Fruit fly (Drosophila melanogaster) whole organism, embryonic: ENCODE data around the gene CG43094.
A peak's percentile ranks its signal among the peaks of the same experiment; 100 is the strongest.

Experiments
- Abd-B ChIP-seq: fragments of 200-800 bp; sonication (Bioruptor generic); optimal IDR thresholded peaks from 2 replicates; lab custom pipeline; 2018; ENCODE audit warnings: missing biosample characterization, mild to moderate bottlenecking, missing genetic modification characterization, moderate library complexity
- Atf6 ChIP-seq: fragments of 200-800 bp; sonication (Bioruptor generic); IDR thresholded peaks from 2 replicates; pipeline ENCODE4 v1.3.6; 2022; ENCODE audit warnings: missing biosample characterization, missing genetic modification characterization
- CG10147 ChIP-seq: fragments of 200-800 bp; sonication (Bioruptor generic); optimal IDR thresholded peaks from 2 replicates; lab custom pipeline; 2019; ENCODE audit warnings: missing biosample characterization, mild to moderate bottlenecking, missing genetic modification characterization, moderate library complexity
- CG10321 ChIP-seq: fragments of 200-800 bp; sonication (Bioruptor generic); IDR thresholded peaks from 2 replicates; pipeline ENCODE4 v1.3.6; 2022; ENCODE audit warnings: missing biosample characterization, missing genetic modification characterization
- CG11247 ChIP-seq: fragments of 200-800 bp; sonication (Bioruptor generic); IDR thresholded peaks from 2 replicates; pipeline ENCODE4 v1.3.6; 2022; ENCODE audit warnings: missing biosample characterization, missing genetic modification characterization
- CG11504 ChIP-seq: fragments of 200-800 bp; sonication (Bioruptor generic); optimal IDR thresholded peaks from 3 replicates; lab custom pipeline; 2019; ENCODE audit warnings: missing biosample characterization, mild to moderate bottlenecking, missing genetic modification characterization, moderate library complexity
- CG11560 ChIP-seq: fragments of 200-800 bp; sonication (Bioruptor generic); IDR thresholded peaks from 3 replicates; pipeline ENCODE4 v1.3.6; 2022; ENCODE audit warnings: missing biosample characterization, missing genetic modification characterization
- CG11723 ChIP-seq: fragments of 200-800 bp; sonication (Bioruptor generic); optimal IDR thresholded peaks from 2 replicates; lab custom pipeline; 2017; ENCODE audit warnings: missing biosample characterization, mild to moderate bottlenecking, missing genetic modification characterization
- CG12219 ChIP-seq: fragments of 200-800 bp; sonication (Bioruptor generic); optimal IDR thresholded peaks from 3 replicates; lab custom pipeline; 2018; ENCODE audit warnings: missing biosample characterization, mild to moderate bottlenecking, missing genetic modification characterization
- CG13424 ChIP-seq: fragments of 200-800 bp; sonication (Bioruptor generic); optimal IDR thresholded peaks from 2 replicates; lab custom pipeline; 2019; ENCODE audit warnings: missing biosample characterization, mild to moderate bottlenecking, missing genetic modification characterization, moderate library complexity
- CG1529 ChIP-seq: fragments of 200-800 bp; sonication (Bioruptor generic); optimal IDR thresholded peaks from 3 replicates; lab custom pipeline; 2018; ENCODE audit warnings: missing biosample characterization, missing genetic modification characterization
- CG17361 ChIP-seq: fragments of 200-800 bp; sonication (Bioruptor generic); IDR thresholded peaks from 3 replicates; pipeline ENCODE4 v1.3.6; 2022; ENCODE audit warnings: missing biosample characterization, missing genetic modification characterization
- CG30403 ChIP-seq: fragments of 200-800 bp; sonication (Bioruptor generic); optimal IDR thresholded peaks from 3 replicates; lab custom pipeline; 2016; ENCODE audit warnings: missing biosample characterization, missing genetic modification characterization
- CG30431 ChIP-seq: fragments of 200-800 bp; sonication (Bioruptor generic); optimal IDR thresholded peaks from 2 replicates; lab custom pipeline; 2017; ENCODE audit warnings: missing biosample characterization, missing genetic modification characterization
- CG3065 ChIP-seq: fragments of 200-800 bp; sonication (Bioruptor generic); optimal IDR thresholded peaks from 2 replicates; lab custom pipeline; 2016; ENCODE audit warnings: missing biosample characterization, missing genetic modification characterization
- CG6254 ChIP-seq: fragments of 200-800 bp; sonication (Bioruptor generic); optimal IDR thresholded peaks from 3 replicates; lab custom pipeline; 2017; ENCODE audit warnings: mild to moderate bottlenecking, missing biosample characterization, missing genetic modification reagents, missing genetic modification characterization
- CG6654 ChIP-seq: fragments of 200-800 bp; sonication (Bioruptor generic); optimal IDR thresholded peaks from 2 replicates; lab custom pipeline; 2017; ENCODE audit warnings: missing biosample characterization, mild to moderate bottlenecking, missing genetic modification characterization
- CG6765 ChIP-seq: fragments of 200-800 bp; sonication (Bioruptor generic); optimal IDR thresholded peaks from 3 replicates; lab custom pipeline; 2017; ENCODE audit warnings: missing biosample characterization, mild to moderate bottlenecking, missing genetic modification characterization
- CG7786 ChIP-seq: fragments of 200-800 bp; sonication (Bioruptor generic); optimal IDR thresholded peaks from 2 replicates; lab custom pipeline; 2016; ENCODE audit warnings: missing biosample characterization, missing genetic modification characterization
- CG9609 ChIP-seq: fragments of 200-800 bp; sonication (Bioruptor generic); optimal IDR thresholded peaks from 3 replicates; lab custom pipeline; 2016; ENCODE audit warnings: missing biosample characterization, missing genetic modification characterization
- CoRest ChIP-seq: fragments of 200-800 bp; sonication (Bioruptor generic); optimal IDR thresholded peaks from 3 replicates; lab custom pipeline; 2018; ENCODE audit warnings: missing biosample characterization, mild to moderate bottlenecking, missing genetic modification characterization, moderate library complexity
- D19A ChIP-seq: fragments of 200-800 bp; optimal IDR thresholded peaks from 3 replicates; lab custom pipeline; 2019; ENCODE audit warnings: missing biosample characterization, mild to moderate bottlenecking, missing genetic modification characterization, moderate library complexity
- Dad ChIP-seq: fragments of 200-800 bp; sonication (Bioruptor generic); optimal IDR thresholded peaks from 3 replicates; lab custom pipeline; 2016; ENCODE audit warnings: missing biosample characterization, missing genetic modification characterization
- H15 ChIP-seq: fragments of 200-800 bp; sonication (Bioruptor generic); IDR thresholded peaks from 3 replicates; pipeline ENCODE4 v1.3.6; 2022; ENCODE audit warnings: missing biosample characterization, missing genetic modification characterization
- HHEX ChIP-seq: fragments of 200-800 bp; sonication (Bioruptor generic); optimal IDR thresholded peaks from 3 replicates; lab custom pipeline; 2017; ENCODE audit warnings: missing biosample characterization, mild to moderate bottlenecking, missing genetic modification characterization, missing genetic modification reagents
- Hr3 ChIP-seq: fragments of 200-800 bp; sonication (Bioruptor generic); optimal IDR thresholded peaks from 3 replicates; lab custom pipeline; 2016; ENCODE audit warnings: missing biosample characterization, missing genetic modification characterization
- Hr51 ChIP-seq, 2 experiments: fragments of 200-800 bp; sonication (Bioruptor generic); optimal IDR thresholded peaks; 2 replicates in 1 of 2; 3 replicates in 1 of 2; lab custom pipeline; 2016 to 2018; ENCODE audit warnings: missing biosample characterization in 2 of 2, missing genetic modification characterization in 2 of 2, mild to moderate bottlenecking in 1 of 2, moderate library complexity in 1 of 2
- Hsf ChIP-seq: fragments of 200-800 bp; sonication (Bioruptor generic); optimal IDR thresholded peaks from 3 replicates; lab custom pipeline; 2016; ENCODE audit warnings: missing biosample characterization, missing genetic modification characterization
- MTF-1 ChIP-seq: fragments of 200-800 bp; sonication (Bioruptor generic); optimal IDR thresholded peaks from 2 replicates; lab custom pipeline; 2018; ENCODE audit warnings: missing biosample characterization, mild to moderate bottlenecking, missing genetic modification characterization, borderline replicate concordance
- Nf-YA ChIP-seq: fragments of 200-800 bp; sonication (Bioruptor generic); IDR thresholded peaks from 2 replicates; pipeline ENCODE4 v1.3.6; 2022; ENCODE audit warnings: missing biosample characterization, missing genetic modification characterization
- Oaz ChIP-seq: fragments of 200-800 bp; sonication (Bioruptor generic); IDR thresholded peaks from 2 replicates; pipeline ENCODE4 v1.3.6; 2022; ENCODE audit warnings: missing biosample characterization, missing genetic modification characterization
- Rx ChIP-seq: fragments of 200-800 bp; sonication (Bioruptor generic); IDR thresholded peaks from 2 replicates; pipeline ENCODE4 v1.3.6; 2022; ENCODE audit warnings: missing biosample characterization, missing genetic modification characterization
- Tbp ChIP-seq: fragments of >200 bp; optimal IDR thresholded peaks from 2 replicates; lab custom pipeline; 2018; ENCODE audit warnings: missing biosample characterization, missing genetic modification characterization
- az2 ChIP-seq: fragments of 200-800 bp; sonication (Bioruptor generic); optimal IDR thresholded peaks from 3 replicates; lab custom pipeline; 2016; ENCODE audit warnings: missing biosample characterization, missing genetic modification characterization
- caup ChIP-seq: fragments of 200-800 bp; sonication (Bioruptor generic); optimal IDR thresholded peaks from 3 replicates; lab custom pipeline; 2017; ENCODE audit warnings: missing biosample characterization, mild to moderate bottlenecking, missing genetic modification characterization, moderate library complexity; ENCODE audit not compliant: severe bottlenecking
- chn ChIP-seq: fragments of 200-800 bp; sonication (Bioruptor generic); optimal IDR thresholded peaks from 2 replicates; lab custom pipeline; 2016; ENCODE audit warnings: missing biosample characterization, missing genetic modification characterization
- disco-r ChIP-seq: fragments of 200-800 bp; sonication (Bioruptor generic); optimal IDR thresholded peaks from 2 replicates; lab custom pipeline; 2016; ENCODE audit warnings: missing biosample characterization, missing genetic modification characterization
- exex ChIP-seq: fragments of 200-800 bp; sonication (Bioruptor generic); optimal IDR thresholded peaks from 4 replicates; lab custom pipeline; 2018; ENCODE audit warnings: missing biosample characterization, mild to moderate bottlenecking, missing genetic modification characterization, moderate library complexity
- fd3F ChIP-seq: fragments of 200-800 bp; sonication (Bioruptor generic); optimal IDR thresholded peaks from 2 replicates; lab custom pipeline; 2018; ENCODE audit warnings: missing biosample characterization, mild to moderate bottlenecking, missing genetic modification characterization, moderate library complexity
- fd96Cb ChIP-seq: fragments of 200-800 bp; sonication (Bioruptor generic); optimal IDR thresholded peaks from 2 replicates; lab custom pipeline; 2018; ENCODE audit warnings: missing biosample characterization, mild to moderate bottlenecking, missing genetic modification characterization, moderate library complexity
- gsb ChIP-seq: fragments of 200-800 bp; sonication (Bioruptor generic); IDR thresholded peaks from 2 replicates; pipeline ENCODE4 v1.3.6; 2022; ENCODE audit warnings: missing biosample characterization, missing genetic modification characterization
- insv ChIP-seq, 2 experiments: fragments of 200-800 bp; sonication (Bioruptor generic); optimal IDR thresholded peaks; 3 replicates each; lab custom pipeline; 2016 to 2018; ENCODE audit warnings: missing biosample characterization in 2 of 2, missing genetic modification characterization in 2 of 2
- kni ChIP-seq: fragments of 200-800 bp; sonication (Bioruptor generic); optimal IDR thresholded peaks from 3 replicates; lab custom pipeline; 2017; ENCODE audit warnings: mild to moderate bottlenecking, missing biosample characterization, missing genetic modification reagents, missing genetic modification characterization
- nmo ChIP-seq: fragments of 200-800 bp; sonication (Bioruptor generic); optimal IDR thresholded peaks from 2 replicates; lab custom pipeline; 2018; ENCODE audit warnings: missing biosample characterization, mild to moderate bottlenecking, missing genetic modification characterization, moderate library complexity
- onecut ChIP-seq: fragments of 200-800 bp; sonication (Bioruptor generic); IDR thresholded peaks from 2 replicates; pipeline ENCODE4 v1.3.6; 2022; ENCODE audit warnings: missing biosample characterization, missing genetic modification characterization
- phol ChIP-seq: fragments of 200-800 bp; sonication (Bioruptor generic); optimal IDR thresholded peaks from 3 replicates; lab custom pipeline; 2018; ENCODE audit warnings: missing biosample characterization, mild to moderate bottlenecking, missing genetic modification characterization, moderate library complexity
- sens ChIP-seq: fragments of 200-800 bp; sonication (Bioruptor generic); peaks from one replicate; lab custom pipeline; 2016; ENCODE audit warnings: missing biosample characterization, missing genetic modification characterization
- unc-4 ChIP-seq: fragments of 200-800 bp; sonication (Bioruptor generic); IDR thresholded peaks from 2 replicates; pipeline ENCODE4 v1.3.6; 2022; ENCODE audit warnings: missing biosample characterization, missing genetic modification characterization; ENCODE audit not compliant: partially characterized antibody

Gene CG43094

DNA sequence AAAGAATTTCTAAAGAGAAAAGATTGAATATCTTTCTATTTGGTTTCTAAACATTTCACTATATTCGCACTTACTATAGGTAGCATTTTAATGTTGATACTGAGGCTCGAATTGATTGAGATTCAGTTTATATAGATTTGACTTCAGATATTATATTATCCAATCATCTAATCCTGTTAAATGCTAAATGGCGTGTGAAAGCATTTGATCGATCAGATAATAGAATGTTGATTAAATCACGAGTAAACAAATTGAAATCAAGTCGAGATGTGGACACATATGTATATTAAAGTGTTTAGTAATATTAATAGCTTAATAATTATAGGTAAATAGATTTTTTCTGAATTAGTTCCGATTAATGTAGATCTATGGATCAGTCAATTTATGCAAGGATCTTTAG lies at the start of gene CG43094:
Gene CG43094 (minus strand): TSS at position 101 of the 400 bp plus-strand sequence.
- no peak for TF ChIP-seq gsb
- TF ChIP-seq exex (tag; lab: Kevin White, UChicago), result no peak
- no peak for TF ChIP-seq CG6765 (GFP tag; lab: Kevin White, UChicago)
- no peak for TF ChIP-seq CG17361 (GFP tag; lab: Robert Waterston, UW)
- TF ChIP-seq CG6654, result no peak

DNA sequence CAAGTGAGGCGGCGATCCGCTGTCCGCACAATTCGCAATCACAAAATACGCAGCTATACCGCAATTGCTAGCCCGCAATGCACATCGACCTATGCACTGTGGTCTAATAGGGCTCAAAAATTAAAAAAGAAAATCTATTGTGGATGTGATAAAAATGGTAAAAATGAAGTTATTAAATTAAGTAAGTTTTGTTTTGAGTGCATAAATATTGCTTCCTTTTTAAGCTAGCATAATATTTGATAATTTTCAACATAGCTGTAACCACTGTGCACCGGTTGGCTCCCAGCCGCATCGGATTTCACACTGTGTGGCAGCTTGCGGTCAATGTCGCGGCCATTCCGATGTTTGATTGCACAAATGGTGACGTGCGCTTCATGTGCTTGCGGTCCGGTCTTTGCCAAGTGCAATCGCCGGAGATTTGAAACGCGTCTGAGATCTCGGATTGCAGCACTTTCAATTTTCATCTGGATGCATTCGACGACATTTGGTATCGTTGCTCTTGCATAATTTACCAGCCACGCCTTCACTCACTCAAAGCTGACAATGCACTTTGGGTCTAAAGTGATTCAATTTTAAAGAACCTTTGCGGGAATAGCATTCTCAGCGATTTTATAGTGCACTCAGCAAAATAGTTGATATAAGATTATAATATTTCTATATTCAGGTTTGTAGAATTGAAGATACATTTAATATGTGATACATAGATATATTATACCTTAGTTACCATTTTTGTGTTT lies 45.8 kb upstream of the CG43094 start:
- no peak for TF ChIP-seq CG30403 (GFP tag; lab: Kevin White, UChicago)
- no peak for TF ChIP-seq CG7786
- TF ChIP-seq unc-4 (GFP tag; lab: Robert Waterston, UW), result no peak
- no peak for TF ChIP-seq insv (GFP tag; optimal IDR thresholded peaks at IDR 0.05; lab: Kevin White, UChicago)
- TF ChIP-seq Hr3 (GFP tag; lab: Kevin White, UChicago), result no peak
- TF ChIP-seq CG10147 (GFP tag; lab: Kevin White, UChicago), result no peak
- TF ChIP-seq CG12219 (GFP tag; lab: Kevin White, UChicago), result no peak
- TF ChIP-seq CG1529 (GFP tag; lab: Kevin White, UChicago), result no peak
- TF ChIP-seq Abd-B, result no peak
- no peak for TF ChIP-seq caup (GFP tag; lab: Kevin White, UChicago)
- TF ChIP-seq Nf-YA (GFP tag; lab: Robert Waterston, UW), result no peak
- TF ChIP-seq CG3065 (GFP tag; lab: Kevin White, UChicago), result no peak
- TF ChIP-seq kni, result no peak
- TF ChIP-seq Rx (GFP tag; lab: Robert Waterston, UW), result no peak
- TF ChIP-seq CoRest (tag; lab: Kevin White, UChicago), result no peak
- TF ChIP-seq fd96Cb (tag; lab: Kevin White, UChicago), result peak; percentile 22
- no peak for TF ChIP-seq MTF-1 (GFP tag; lab: Kevin White, UChicago)
- TF ChIP-seq az2, result no peak
- peak; percentile 0 for TF ChIP-seq chn
- no peak for TF ChIP-seq Hr51 (GFP tag; optimal IDR thresholded peaks at IDR 0.05; lab: Kevin White, UChicago)
- TF ChIP-seq sens (GFP tag; lab: Kevin White, UChicago), result peak; percentile 82
- no peak for TF ChIP-seq CG13424
- no peak for TF ChIP-seq CG6254 (GFP tag; lab: Kevin White, UChicago)
- no peak for TF ChIP-seq Dad (GFP tag; lab: Kevin White, UChicago)
- TF ChIP-seq CG11560 (tag; lab: Robert Waterston, UW), result no peak
- no peak for TF ChIP-seq D19A
- TF ChIP-seq nmo, result peak; percentile 34
- TF ChIP-seq CG11723 (GFP tag; lab: Kevin White, UChicago), result no peak
- TF ChIP-seq CG11504 (tag; lab: Kevin White, UChicago), result peak; percentile 39
- TF ChIP-seq H15, result no peak; the same call in 2 of the 3 replicates
- TF ChIP-seq Hsf (GFP tag; lab: Kevin White, UChicago), result no peak
- no peak for TF ChIP-seq fd3F (GFP tag; lab: Kevin White, UChicago)
- no peak for TF ChIP-seq Atf6 (GFP tag; lab: Robert Waterston, UW)
- TF ChIP-seq CG10321, result no peak
- no peak for TF ChIP-seq CG30431
- TF ChIP-seq Tbp, result no peak
- no peak for TF ChIP-seq CG9609 (GFP tag; lab: Kevin White, UChicago)
- TF ChIP-seq onecut (GFP tag; lab: Robert Waterston, UW), result no peak
- TF ChIP-seq phol (tag; lab: Kevin White, UChicago), result no peak
- no peak for TF ChIP-seq CG11247 (GFP tag; lab: Robert Waterston, UW)
- TF ChIP-seq exex (tag; lab: Kevin White, UChicago), result no peak
- TF ChIP-seq HHEX, result no peak
- TF ChIP-seq disco-r (GFP tag; lab: Kevin White, UChicago), result no peak
- TF ChIP-seq Oaz (GFP tag; lab: Robert Waterston, UW), result no peak
